Fruit fly (Drosophila melanogaster) whole organism, embryonic: ENCODE results near the gene Cep290.

Experiments
- Adf1 ChIP-seq: fragments of 200-800 bp; sonication (Bioruptor generic); IDR thresholded peaks from 2 replicates; pipeline ENCODE4 v1.3.6; 2022; ENCODE audit warnings: missing biosample characterization, missing genetic modification characterization
- Atf-2 ChIP-seq: fragments of 200-800 bp; sonication (Bioruptor generic); optimal IDR thresholded peaks from 2 replicates; lab custom pipeline; 2016; ENCODE audit warnings: missing biosample characterization, missing genetic modification characterization
- Bdp1 ChIP-seq: fragments of 200-800 bp; sonication (Bioruptor generic); optimal IDR thresholded peaks from 3 replicates; lab custom pipeline; 2016; ENCODE audit warnings: missing biosample characterization, missing genetic modification characterization
- CG1024 ChIP-seq: fragments of 200-800 bp; sonication (Bioruptor generic); IDR thresholded peaks from 2 replicates; pipeline ENCODE4 v1.3.6; 2022; ENCODE audit warnings: missing biosample characterization, missing genetic modification characterization
- CG10462 ChIP-seq: fragments of 200-800 bp; sonication (Bioruptor generic); optimal IDR thresholded peaks from 2 replicates; lab custom pipeline; 2016; ENCODE audit warnings: missing biosample characterization, missing genetic modification characterization
- CG10543 ChIP-seq: fragments of 200-800 bp; sonication (Bioruptor generic); optimal IDR thresholded peaks from 3 replicates; lab custom pipeline; 2017; ENCODE audit warnings: missing biosample characterization, mild to moderate bottlenecking, missing genetic modification characterization, moderate library complexity
- CG15479 ChIP-seq: fragments of 200-800 bp; sonication (Bioruptor generic); optimal IDR thresholded peaks from 3 replicates; lab custom pipeline; 2019; ENCODE audit warnings: missing biosample characterization, mild to moderate bottlenecking, missing genetic modification characterization, moderate library complexity
- CG17829 ChIP-seq: fragments of 200-800 bp; optimal IDR thresholded peaks from 2 replicates; lab custom pipeline; 2019; ENCODE audit warnings: missing biosample characterization, mild to moderate bottlenecking, missing genetic modification characterization, moderate library complexity
- CG1832 ChIP-seq: fragments of 200-800 bp; sonication (Bioruptor generic); optimal IDR thresholded peaks from 2 replicates; lab custom pipeline; 2017; ENCODE audit warnings: missing biosample characterization, mild to moderate bottlenecking, missing genetic modification characterization, inconsistent platforms
- CG18619 ChIP-seq: fragments of 200-800 bp; sonication (Bioruptor generic); optimal IDR thresholded peaks from 3 replicates; lab custom pipeline; 2017; ENCODE audit warnings: missing biosample characterization, mild to moderate bottlenecking, missing genetic modification characterization
- CG2116 ChIP-seq: fragments of 200-800 bp; sonication (Bioruptor generic); optimal IDR thresholded peaks from 3 replicates; lab custom pipeline; 2018; ENCODE audit warnings: missing biosample characterization, mild to moderate bottlenecking, missing genetic modification characterization
- CG2199 ChIP-seq: fragments of 200-800 bp; sonication (Bioruptor generic); IDR thresholded peaks from 3 replicates; pipeline ENCODE4 v1.3.6; 2022; ENCODE audit warnings: missing biosample characterization, missing genetic modification characterization
- CG3726 ChIP-seq: fragments of 200-800 bp; sonication (Bioruptor generic); IDR thresholded peaks from 3 replicates; pipeline ENCODE4, ENCODE4 v1.3.6; 2022; ENCODE audit warnings: missing biosample characterization, missing genetic modification characterization
- CG4424 ChIP-seq: fragments of 200-800 bp; sonication (Bioruptor generic); optimal IDR thresholded peaks from 3 replicates; lab custom pipeline; 2016; ENCODE audit warnings: missing biosample characterization, missing genetic modification characterization
- CG4854 ChIP-seq: fragments of 200-800 bp; sonication (Bioruptor generic); optimal IDR thresholded peaks from 2 replicates; lab custom pipeline; 2016; ENCODE audit warnings: missing biosample characterization, missing genetic modification characterization, inconsistent platforms
- CG6272 ChIP-seq: fragments of 200-800 bp; sonication (Bioruptor generic); IDR thresholded peaks from 2 replicates; pipeline ENCODE4 v1.3.6; 2022; ENCODE audit warnings: missing biosample characterization, missing genetic modification characterization
- CG6654 ChIP-seq: fragments of 200-800 bp; sonication (Bioruptor generic); optimal IDR thresholded peaks from 2 replicates; lab custom pipeline; 2017; ENCODE audit warnings: missing biosample characterization, mild to moderate bottlenecking, missing genetic modification characterization
- CG6683 ChIP-seq: fragments of 200-800 bp; sonication (Bioruptor generic); optimal IDR thresholded peaks from 2 replicates; lab custom pipeline; 2017; ENCODE audit warnings: missing biosample characterization, mild to moderate bottlenecking, missing genetic modification characterization, missing genetic modification reagents
- CG6854 ChIP-seq: fragments of 200-800 bp; sonication (Bioruptor generic); optimal IDR thresholded peaks from 3 replicates; lab custom pipeline; 2017; ENCODE audit warnings: missing biosample characterization, mild to moderate bottlenecking, missing genetic modification characterization
- CG8089 ChIP-seq: fragments of 200-800 bp; sonication (Bioruptor generic); optimal IDR thresholded peaks from 3 replicates; lab custom pipeline; 2016; ENCODE audit warnings: missing biosample characterization, missing genetic modification characterization
- CG8944 ChIP-seq: fragments of 200-800 bp; sonication (Bioruptor generic); optimal IDR thresholded peaks from 3 replicates; lab custom pipeline; 2016; ENCODE audit warnings: missing biosample characterization, missing genetic modification characterization
- CG9876 ChIP-seq: fragments of 200-800 bp; sonication (Bioruptor generic); optimal IDR thresholded peaks from 2 replicates; lab custom pipeline; 2016; ENCODE audit warnings: missing biosample characterization, missing genetic modification characterization
- ERR ChIP-seq: fragments of 200-800 bp; sonication (Bioruptor generic); optimal IDR thresholded peaks from 2 replicates; lab custom pipeline; 2016; ENCODE audit warnings: missing biosample characterization, missing genetic modification characterization
- Ets97D ChIP-seq: fragments of 200-800 bp; sonication (Bioruptor generic); optimal IDR thresholded peaks from 3 replicates; lab custom pipeline; 2016; ENCODE audit warnings: missing biosample characterization, missing genetic modification characterization
- Gug ChIP-seq: fragments of 200-800 bp; sonication (Bioruptor generic); IDR thresholded peaks from 4 replicates; pipeline ENCODE4 v1.3.6; 2022; ENCODE audit warnings: missing biosample characterization, missing genetic modification characterization
- HLH3B ChIP-seq: fragments of 200-800 bp; sonication (Bioruptor generic); IDR thresholded peaks from 2 replicates; pipeline ENCODE4 v1.3.6; 2022; ENCODE audit warnings: missing biosample characterization, missing genetic modification characterization
- Myb ChIP-seq: fragments of 200-800 bp; sonication (Bioruptor generic); optimal IDR thresholded peaks from 2 replicates; lab custom pipeline; 2016; ENCODE audit warnings: missing biosample characterization, missing genetic modification characterization
- NFAT ChIP-seq: fragments of 200-800 bp; sonication (Bioruptor generic); IDR thresholded peaks from 2 replicates; pipeline ENCODE4 v1.3.6; 2022; ENCODE audit warnings: missing biosample characterization, missing genetic modification characterization
- Pdp1 ChIP-seq, 2 experiments: fragments of 200-800 bp; sonication (Bioruptor generic); optimal IDR thresholded peaks; 3 replicates each; lab custom pipeline; 2016; ENCODE audit warnings: missing biosample characterization in 2 of 2, missing genetic modification characterization in 2 of 2, mild to moderate bottlenecking in 1 of 2, moderate library complexity in 1 of 2
- Rfx ChIP-seq: fragments of 200-800 bp; sonication (Bioruptor generic); IDR thresholded peaks from 2 replicates; pipeline ENCODE4 v1.3.6; 2022; ENCODE audit warnings: missing biosample characterization, missing genetic modification characterization
- Usf ChIP-seq: fragments of 200-800 bp; sonication (Bioruptor generic); optimal IDR thresholded peaks from 2 replicates; lab custom pipeline; 2017; ENCODE audit warnings: missing genotype, missing biosample characterization, missing genetic modification characterization
- abd-A ChIP-seq: fragments of 200-800 bp; sonication (Bioruptor generic); optimal IDR thresholded peaks from 3 replicates; lab custom pipeline; 2019; ENCODE audit warnings: missing biosample characterization, mild to moderate bottlenecking, missing genetic modification characterization, moderate library complexity
- bigmax ChIP-seq: fragments of 200-800 bp; sonication (Bioruptor generic); optimal IDR thresholded peaks from 2 replicates; lab custom pipeline; 2018; ENCODE audit warnings: missing biosample characterization, mild to moderate bottlenecking, missing genetic modification characterization
- dmrt99B ChIP-seq: fragments of 200-800 bp; sonication (Bioruptor generic); optimal IDR thresholded peaks from 2 replicates; lab custom pipeline; 2018; ENCODE audit warnings: missing biosample characterization, mild to moderate bottlenecking, missing genetic modification characterization, moderate library complexity
- grn ChIP-seq: fragments of 200-800 bp; sonication (Bioruptor generic); optimal IDR thresholded peaks from 3 replicates; lab custom pipeline; 2017; ENCODE audit warnings: missing biosample characterization, missing genetic modification characterization
- gsb ChIP-seq: fragments of 200-800 bp; sonication (Bioruptor generic); IDR thresholded peaks from 2 replicates; pipeline ENCODE4 v1.3.6; 2022; ENCODE audit warnings: missing biosample characterization, missing genetic modification characterization
- ind ChIP-seq: fragments of 200-800 bp; sonication (Bioruptor generic); optimal IDR thresholded peaks from 3 replicates; lab custom pipeline; 2016; ENCODE audit warnings: missing biosample characterization, missing genetic modification characterization
- oc ChIP-seq: fragments of 200-800 bp; sonication (Bioruptor generic); optimal IDR thresholded peaks from 2 replicates; lab custom pipeline; 2018; ENCODE audit warnings: missing biosample characterization, mild to moderate bottlenecking, missing genetic modification characterization, moderate library complexity
- pb ChIP-seq: fragments of 200-800 bp; sonication (Bioruptor generic); optimal IDR thresholded peaks from 3 replicates; lab custom pipeline; 2016; ENCODE audit warnings: missing biosample characterization, missing genetic modification characterization
- pita ChIP-seq: fragments of 200-800 bp; sonication (Bioruptor generic); optimal IDR thresholded peaks from 2 replicates; lab custom pipeline; 2017; ENCODE audit warnings: missing biosample characterization, mild to moderate bottlenecking, missing genetic modification characterization
- prd ChIP-seq, 3 experiments: fragments of >200 bp in 2 of 3; fragments of 200-800 bp in 1 of 3; sonication (Bioruptor generic) in 1 of 3; optimal IDR thresholded peaks in 2 of 3; IDR thresholded peaks in 1 of 3; 2 replicates in 2 of 3; 3 replicates in 1 of 3; pipeline versions ENCODE4 v1.3.6 to Lab custom; 2017 to 2022; ENCODE audit warnings: missing biosample characterization in 1 of 3, missing genetic modification characterization in 1 of 3
- pum ChIP-seq: fragments of 200-800 bp; sonication (Bioruptor generic); optimal IDR thresholded peaks from 2 replicates; lab custom pipeline; 2016; ENCODE audit warnings: missing biosample characterization, missing genetic modification characterization
- pzg ChIP-seq: fragments of 200-800 bp; sonication (Bioruptor generic); optimal IDR thresholded peaks from 3 replicates; lab custom pipeline; 2018; ENCODE audit warnings: missing biosample characterization, mild to moderate bottlenecking, missing genetic modification characterization, moderate library complexity
- salm ChIP-seq: fragments of 200-800 bp; sonication (Bioruptor generic); optimal IDR thresholded peaks from 2 replicates; lab custom pipeline; 2018; ENCODE audit warnings: missing biosample characterization, mild to moderate bottlenecking, missing genetic modification characterization
- tll ChIP-seq, 2 experiments: fragments of 200-800 bp in 1 of 2; fragments of >200 bp in 1 of 2; sonication (Bioruptor generic) in 1 of 2; optimal IDR thresholded peaks; 2 replicates each; lab custom pipeline; 2017 to 2019; ENCODE audit warnings: missing biosample characterization in 2 of 2, missing genetic modification characterization in 2 of 2, mild to moderate bottlenecking in 1 of 2, moderate library complexity in 1 of 2
- tna ChIP-seq: fragments of 200-800 bp; sonication (Bioruptor generic); IDR thresholded peaks from 2 replicates; pipeline ENCODE4 v1.3.6; 2022; ENCODE audit warnings: missing biosample characterization, missing genetic modification characterization; ENCODE audit not compliant: partially characterized antibody
- ttk ChIP-seq: fragments of 200-800 bp; sonication (Bioruptor generic); IDR thresholded peaks from 2 replicates; pipeline ENCODE4 v2.1.2; 2022; ENCODE audit warnings: missing biosample characterization, missing genetic modification characterization
- usp ChIP-seq: fragments of >200 bp; optimal IDR thresholded peaks from 2 replicates; lab custom pipeline; 2017; ENCODE audit warnings: missing biosample characterization, missing genetic modification characterization
- yki ChIP-seq: fragments of >200 bp; optimal IDR thresholded peaks from 3 replicates; lab custom pipeline; 2018
- z ChIP-seq: fragments of 200-800 bp; sonication (Bioruptor generic); IDR thresholded peaks from 3 replicates; pipeline ENCODE4 v1.3.6; 2022; ENCODE audit warnings: missing biosample characterization, missing genetic modification characterization

Gene Cep290

dm6 chr3L:804557-805260 is 39.0 kb upstream of the Cep290 start (continued):
- no peak for TF ChIP-seq CG6683
- no peak for TF ChIP-seq CG6854
- TF ChIP-seq oc (tag; lab: Kevin White, UChicago): no peak
- no peak for TF ChIP-seq Adf1
- TF ChIP-seq pzg: no peak
- no peak for TF ChIP-seq CG4854
- TF ChIP-seq NFAT: no peak
- no peak for TF ChIP-seq Ets97D (GFP tag; lab: Kevin White, UChicago)
- no peak for TF ChIP-seq Usf (GFP tag; lab: Kevin White, UChicago)
- no peak for TF ChIP-seq tll (GFP tag; optimal IDR thresholded peaks at IDR 0.05; lab: Kevin White, UChicago)
- TF ChIP-seq CG6272: no peak
- no peak for TF ChIP-seq CG6654 (GFP tag; lab: Kevin White, UChicago)
- TF ChIP-seq pita (GFP tag; lab: Kevin White, UChicago): no peak
- no peak for TF ChIP-seq grn (GFP tag; lab: Kevin White, UChicago)
- TF ChIP-seq Pdp1 (GFP tag; optimal IDR thresholded peaks at IDR 0.05; lab: Kevin White, UChicago): peak in 1 of 2 experiments; percentile 18
- TF ChIP-seq CG2199 (GFP tag; lab: Robert Waterston, UW): no peak
- TF ChIP-seq CG2116 (GFP tag; lab: Kevin White, UChicago): no peak
- TF ChIP-seq salm (tag; lab: Kevin White, UChicago): no peak
- TF ChIP-seq CG4424 (GFP tag; lab: Kevin White, UChicago): no peak
- TF ChIP-seq ttk (GFP tag; lab: Robert Waterston, UW): 0 out of 2 replicates have a peak, but pooled peaks have one; percentile 17
- no peak for TF ChIP-seq Myb (GFP tag; lab: Kevin White, UChicago)
- peak; percentile 49 for TF ChIP-seq dmrt99B (tag; lab: Kevin White, UChicago)
- TF ChIP-seq CG1024 (GFP tag; lab: Robert Waterston, UW): no peak
- no peak for TF ChIP-seq abd-A (tag; lab: Kevin White, UChicago)
- peak; percentile 42 for TF ChIP-seq CG17829 (tag; lab: Kevin White, UChicago)
- no peak for TF ChIP-seq CG10543 (GFP tag; lab: Kevin White, UChicago)
- no peak for TF ChIP-seq CG8089 (GFP tag; lab: Kevin White, UChicago)
- no peak for TF ChIP-seq CG9876 (GFP tag; lab: Kevin White, UChicago)
- TF ChIP-seq bigmax (GFP tag; lab: Kevin White, UChicago): no peak
- 0 out of 4 replicates have a peak, but pooled peaks have one; percentile 3 for TF ChIP-seq Gug
- TF ChIP-seq pb: no peak
- no peak for TF ChIP-seq yki
- TF ChIP-seq ERR (GFP tag; lab: Kevin White, UChicago): no peak
- no peak for TF ChIP-seq CG3726 (GFP tag; lab: Robert Waterston, UW)
- no peak for TF ChIP-seq ind
- no peak for TF ChIP-seq CG18619 (GFP tag; lab: Kevin White, UChicago)
- TF ChIP-seq gsb (GFP tag; lab: Robert Waterston, UW): no peak
- no peak for TF ChIP-seq usp (GFP tag; lab: Kevin White, UChicago)
- no peak for TF ChIP-seq Bdp1 (GFP tag; lab: Kevin White, UChicago)
- TF ChIP-seq Rfx (GFP tag; lab: Robert Waterston, UW): no peak
- no peak for TF ChIP-seq prd (optimal IDR thresholded peaks at IDR 0.05; lab: Kevin White, UChicago)
- peak; percentile 63; the same call in 2 of the 3 replicates for TF ChIP-seq prd (GFP tag; IDR thresholded peaks at IDR 0.05; lab: Robert Waterston, UW)
- no peak for TF ChIP-seq z
- TF ChIP-seq CG8944 (GFP tag; lab: Kevin White, UChicago): no peak
- TF ChIP-seq Atf-2 (GFP tag; lab: Kevin White, UChicago): no peak
- no peak for TF ChIP-seq pum (GFP tag; lab: Kevin White, UChicago)
- no peak for TF ChIP-seq tna (GFP tag; lab: Robert Waterston, UW)
- no peak for TF ChIP-seq CG10462 (GFP tag; lab: Kevin White, UChicago)
- TF ChIP-seq HLH3B (GFP tag; lab: Robert Waterston, UW): 0 out of 2 replicates have a peak, but pooled peaks have one; percentile 11
- TF ChIP-seq CG15479 (GFP tag; lab: Kevin White, UChicago): no peak
- TF ChIP-seq CG1832: no peak
